Fruit fly (Drosophila melanogaster) whole organism, embryonic: Measurements from ENCODE around the gene Gga.

ENCODE experiments used
- CG1024 ChIP-seq: fragments of 200-800 bp; sonication (Bioruptor generic); IDR thresholded peaks from 2 replicates; pipeline ENCODE4 v1.3.6; 2022; ENCODE audit warnings: missing biosample characterization, missing genetic modification characterization
- CG10431 ChIP-seq: fragments of 200-800 bp; sonication (Bioruptor generic); optimal IDR thresholded peaks from 3 replicates; lab custom pipeline; 2018; ENCODE audit warnings: missing biosample characterization, mild to moderate bottlenecking, missing genetic modification characterization
- CG11695 ChIP-seq: fragments of 200-800 bp; sonication (Bioruptor generic); IDR thresholded peaks from 3 replicates; pipeline ENCODE4 v1.3.6; 2022; ENCODE audit warnings: missing biosample characterization, missing genetic modification characterization
- CG1233 ChIP-seq: fragments of 200-800 bp; sonication (Bioruptor generic); optimal IDR thresholded peaks from 4 replicates; lab custom pipeline; 2018; ENCODE audit warnings: missing biosample characterization, mild to moderate bottlenecking, missing genetic modification characterization
- CG12659 ChIP-seq: fragments of 200-800 bp; sonication (Bioruptor generic); optimal IDR thresholded peaks from 3 replicates; lab custom pipeline; 2017; ENCODE audit warnings: mild to moderate bottlenecking, missing biosample characterization, missing genetic modification reagents, missing genetic modification characterization
- CG12942 ChIP-seq: fragments of 200-800 bp; sonication (Bioruptor generic); optimal IDR thresholded peaks from 3 replicates; lab custom pipeline; 2016; ENCODE audit warnings: missing biosample characterization, missing genetic modification characterization
- CG1602 ChIP-seq: fragments of 200-800 bp; sonication (Bioruptor generic); optimal IDR thresholded peaks from 3 replicates; lab custom pipeline; 2016; ENCODE audit warnings: missing biosample characterization, missing genetic modification characterization
- CG1603 ChIP-seq: fragments of 200-800 bp; sonication (Bioruptor generic); optimal IDR thresholded peaks from 2 replicates; lab custom pipeline; 2019; ENCODE audit warnings: missing biosample characterization, mild to moderate bottlenecking, missing genetic modification characterization, moderate library complexity
- CG16815 ChIP-seq: fragments of 200-800 bp; sonication (Bioruptor generic); optimal IDR thresholded peaks from 3 replicates; lab custom pipeline; 2017; ENCODE audit warnings: missing biosample characterization, mild to moderate bottlenecking, missing genetic modification characterization
- CG17328 ChIP-seq: fragments of 200-800 bp; sonication (Bioruptor generic); IDR thresholded peaks from 2 replicates; pipeline ENCODE4 v1.3.6; 2022; ENCODE audit warnings: missing biosample characterization, missing genetic modification characterization
- CG17359 ChIP-seq: fragments of 200-800 bp; sonication (Bioruptor generic); optimal IDR thresholded peaks from 3 replicates; lab custom pipeline; 2018; ENCODE audit warnings: missing biosample characterization, mild to moderate bottlenecking, missing genetic modification characterization, moderate library complexity
- CG2116 ChIP-seq: fragments of 200-800 bp; sonication (Bioruptor generic); optimal IDR thresholded peaks from 3 replicates; lab custom pipeline; 2018; ENCODE audit warnings: missing biosample characterization, mild to moderate bottlenecking, missing genetic modification characterization
- CG2202 ChIP-seq: fragments of 200-800 bp; sonication (Bioruptor generic); optimal IDR thresholded peaks from 2 replicates; lab custom pipeline; 2018; ENCODE audit warnings: missing biosample characterization, mild to moderate bottlenecking, missing genetic modification characterization
- CG2712 ChIP-seq: fragments of 200-800 bp; optimal IDR thresholded peaks from 3 replicates; lab custom pipeline; 2019; ENCODE audit warnings: missing biosample characterization, mild to moderate bottlenecking, missing genetic modification characterization, moderate library complexity
- CG32772 ChIP-seq: fragments of 200-800 bp; sonication (Bioruptor generic); IDR thresholded peaks from 2 replicates; pipeline ENCODE4 v1.3.6; 2022; ENCODE audit warnings: missing biosample characterization, missing genetic modification characterization
- CG3726 ChIP-seq: fragments of 200-800 bp; sonication (Bioruptor generic); IDR thresholded peaks from 3 replicates; pipeline ENCODE4, ENCODE4 v1.3.6; 2022; ENCODE audit warnings: missing biosample characterization, missing genetic modification characterization
- CG4360 ChIP-seq: fragments of 200-800 bp; sonication (Bioruptor generic); IDR thresholded peaks from 2 replicates; pipeline ENCODE4 v1.3.6; 2022; ENCODE audit warnings: missing biosample characterization, missing genetic modification characterization
- CG5180 ChIP-seq: fragments of 200-800 bp; sonication (Bioruptor generic); optimal IDR thresholded peaks from 3 replicates; lab custom pipeline; 2017; ENCODE audit warnings: missing biosample characterization, missing genetic modification characterization, mild to moderate bottlenecking, moderate library complexity, missing genetic modification reagents
- CG6791 ChIP-seq: fragments of 200-800 bp; sonication (Bioruptor generic); IDR thresholded peaks from 3 replicates; pipeline ENCODE4 v1.3.6; 2022; ENCODE audit warnings: missing biosample characterization, missing genetic modification characterization; ENCODE audit not compliant: partially characterized antibody
- CG7928 ChIP-seq: fragments of 200-800 bp; sonication (Bioruptor generic); optimal IDR thresholded peaks from 2 replicates; lab custom pipeline; 2017; ENCODE audit warnings: missing biosample characterization, mild to moderate bottlenecking, missing genetic modification characterization
- CG8765 ChIP-seq: fragments of 200-800 bp; sonication (Bioruptor generic); IDR thresholded peaks from 2 replicates; pipeline ENCODE4 v1.3.6; 2022; ENCODE audit warnings: missing biosample characterization, missing genetic modification characterization
- CG9876 ChIP-seq: fragments of 200-800 bp; sonication (Bioruptor generic); optimal IDR thresholded peaks from 2 replicates; lab custom pipeline; 2016; ENCODE audit warnings: missing biosample characterization, missing genetic modification characterization
- Doc3 ChIP-seq: fragments of 200-800 bp; sonication (Bioruptor generic); IDR thresholded peaks from 3 replicates; pipeline ENCODE4 v1.3.6; 2022; ENCODE audit warnings: missing biosample characterization, missing genetic modification characterization; ENCODE audit not compliant: partially characterized antibody
- Fer2 ChIP-seq: fragments of 200-800 bp; sonication (Bioruptor generic); optimal IDR thresholded peaks from 2 replicates; lab custom pipeline; 2018; ENCODE audit warnings: missing biosample characterization, mild to moderate bottlenecking, missing genetic modification characterization, moderate library complexity
- Hr3 ChIP-seq: fragments of 200-800 bp; sonication (Bioruptor generic); optimal IDR thresholded peaks from 3 replicates; lab custom pipeline; 2016; ENCODE audit warnings: missing biosample characterization, missing genetic modification characterization
- Hr51 ChIP-seq, 2 experiments: fragments of 200-800 bp; sonication (Bioruptor generic); optimal IDR thresholded peaks; 2 replicates in 1 of 2; 3 replicates in 1 of 2; lab custom pipeline; 2016 to 2018; ENCODE audit warnings: missing biosample characterization in 2 of 2, missing genetic modification characterization in 2 of 2, mild to moderate bottlenecking in 1 of 2, moderate library complexity in 1 of 2
- Hsf ChIP-seq: fragments of 200-800 bp; sonication (Bioruptor generic); optimal IDR thresholded peaks from 3 replicates; lab custom pipeline; 2016; ENCODE audit warnings: missing biosample characterization, missing genetic modification characterization
- NFAT ChIP-seq: fragments of 200-800 bp; sonication (Bioruptor generic); IDR thresholded peaks from 2 replicates; pipeline ENCODE4 v1.3.6; 2022; ENCODE audit warnings: missing biosample characterization, missing genetic modification characterization
- Opbp ChIP-seq: fragments of 200-800 bp; sonication (Bioruptor generic); IDR thresholded peaks from 3 replicates; pipeline ENCODE4 v1.3.6; 2022; ENCODE audit warnings: missing biosample characterization, missing genetic modification characterization; ENCODE audit not compliant: partially characterized antibody
- Sin3A ChIP-seq: fragments of >200 bp; optimal IDR thresholded peaks from 2 replicates; lab custom pipeline; 2018
- Sox102F ChIP-seq: fragments of 200-800 bp; sonication (Bioruptor generic); optimal IDR thresholded peaks from 2 replicates; lab custom pipeline; 2018; ENCODE audit warnings: missing biosample characterization, mild to moderate bottlenecking, missing genetic modification characterization, moderate library complexity
- abd-A ChIP-seq: fragments of 200-800 bp; sonication (Bioruptor generic); optimal IDR thresholded peaks from 3 replicates; lab custom pipeline; 2019; ENCODE audit warnings: missing biosample characterization, mild to moderate bottlenecking, missing genetic modification characterization, moderate library complexity
- bab2 ChIP-seq: fragments of 200-800 bp; sonication (Bioruptor generic); optimal IDR thresholded peaks from 2 replicates; lab custom pipeline; 2016; ENCODE audit warnings: missing biosample characterization, missing genetic modification characterization
- caup ChIP-seq: fragments of 200-800 bp; sonication (Bioruptor generic); optimal IDR thresholded peaks from 3 replicates; lab custom pipeline; 2017; ENCODE audit warnings: missing biosample characterization, mild to moderate bottlenecking, missing genetic modification characterization, moderate library complexity; ENCODE audit not compliant: severe bottlenecking
- croc ChIP-seq: fragments of 200-800 bp; sonication (Bioruptor generic); conservative IDR thresholded peaks from 3 replicates; pipeline ENCODE4 v1.3.6; 2022; ENCODE audit warnings: missing biosample characterization, missing genetic modification characterization
- ham ChIP-seq: fragments of 200-800 bp; sonication (Bioruptor generic); IDR thresholded peaks from 2 replicates; pipeline ENCODE4 v1.3.6; 2022; ENCODE audit warnings: missing biosample characterization, missing genetic modification characterization
- hth ChIP-seq: fragments of >200 bp; optimal IDR thresholded peaks from 2 replicates; lab custom pipeline; 2017; ENCODE audit warnings: inconsistent platforms
- inv ChIP-seq: fragments of 200-800 bp; sonication (Bioruptor generic); IDR thresholded peaks from 2 replicates; pipeline ENCODE4 v1.3.6; 2022; ENCODE audit warnings: missing biosample characterization, missing genetic modification characterization; ENCODE audit not compliant: partially characterized antibody
- kah ChIP-seq: fragments of 200-800 bp; sonication (Bioruptor generic); optimal IDR thresholded peaks from 2 replicates; lab custom pipeline; 2018; ENCODE audit warnings: missing biosample characterization, mild to moderate bottlenecking, missing genetic modification characterization
- lab ChIP-seq: fragments of 200-800 bp; sonication (Bioruptor generic); optimal IDR thresholded peaks from 3 replicates; lab custom pipeline; 2017; ENCODE audit warnings: missing biosample characterization, missing genetic modification characterization, mild to moderate bottlenecking, moderate library complexity, missing genetic modification reagents
- lmd ChIP-seq: fragments of 200-800 bp; sonication (Bioruptor generic); IDR thresholded peaks from 2 replicates; pipeline ENCODE4 v1.3.6; 2022; ENCODE audit warnings: missing biosample characterization, missing genetic modification characterization
- luna ChIP-seq: fragments of 200-800 bp; sonication (Bioruptor generic); optimal IDR thresholded peaks from 2 replicates; lab custom pipeline; 2016; ENCODE audit warnings: missing biosample characterization, missing genetic modification characterization
- nom ChIP-seq: fragments of 200-800 bp; sonication (Bioruptor generic); optimal IDR thresholded peaks from 2 replicates; lab custom pipeline; 2017; ENCODE audit warnings: missing biosample characterization, missing genetic modification characterization, mild to moderate bottlenecking, moderate library complexity, missing genetic modification reagents
- pita ChIP-seq: fragments of 200-800 bp; sonication (Bioruptor generic); optimal IDR thresholded peaks from 2 replicates; lab custom pipeline; 2017; ENCODE audit warnings: missing biosample characterization, mild to moderate bottlenecking, missing genetic modification characterization
- sug ChIP-seq: fragments of 200-800 bp; optimal IDR thresholded peaks from 2 replicates; lab custom pipeline; 2019; ENCODE audit warnings: missing biosample characterization, mild to moderate bottlenecking, missing genetic modification characterization, moderate library complexity
- trh ChIP-seq: fragments of 200-800 bp; sonication (Bioruptor generic); optimal IDR thresholded peaks from 2 replicates; lab custom pipeline; 2016; ENCODE audit warnings: missing biosample characterization, missing genetic modification characterization
- unpg ChIP-seq: fragments of 200-800 bp; sonication (Bioruptor generic); optimal IDR thresholded peaks from 3 replicates; lab custom pipeline; 2018; ENCODE audit warnings: missing biosample characterization, mild to moderate bottlenecking, missing genetic modification characterization, moderate library complexity
- usp ChIP-seq: fragments of >200 bp; optimal IDR thresholded peaks from 2 replicates; lab custom pipeline; 2017; ENCODE audit warnings: missing biosample characterization, missing genetic modification characterization
- zfh2 ChIP-seq: fragments of 200-800 bp; sonication (Bioruptor generic); optimal IDR thresholded peaks from 2 replicates; lab custom pipeline; 2016; ENCODE audit warnings: missing biosample characterization, missing genetic modification characterization

Gga gene

DNA sequence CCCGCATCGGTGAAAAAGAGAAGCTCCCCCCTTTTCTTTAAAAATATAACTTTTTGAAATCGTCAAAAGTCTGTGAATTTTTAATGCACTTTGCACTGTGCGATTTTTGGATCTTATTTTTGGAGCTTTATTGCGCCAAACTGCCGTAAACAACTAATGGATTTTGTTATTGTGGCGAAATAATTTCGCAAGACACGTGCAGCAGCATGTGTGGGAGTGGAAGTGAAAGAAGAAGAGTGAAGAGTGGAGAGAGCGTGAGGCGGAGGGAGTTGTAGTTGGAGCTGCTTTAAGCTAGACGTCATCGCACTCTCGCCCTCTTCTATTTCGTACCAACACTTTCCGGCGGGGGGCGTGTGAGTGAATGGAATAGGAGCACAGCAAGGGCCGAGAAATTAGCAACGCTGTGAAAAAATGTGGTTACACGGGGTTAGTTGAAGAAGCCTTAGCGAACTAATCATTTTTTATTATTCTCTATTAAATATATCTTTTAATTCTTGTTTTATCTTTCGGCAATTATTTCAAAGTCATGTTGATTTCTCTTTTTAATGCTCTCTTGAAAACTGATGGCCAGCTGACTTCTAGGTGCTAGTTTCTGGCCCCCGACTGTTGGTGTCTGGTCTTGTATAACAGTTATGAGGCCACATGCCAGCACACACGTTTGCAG lies 17.3 kb upstream of the Gga start (continued):
- TF ChIP-seq CG2116, result peak; percentile 62
- no peak for TF ChIP-seq Doc3 (GFP tag; lab: Robert Waterston, UW)
- TF ChIP-seq NFAT, result peak; percentile 80; the same call in 1 of the 2 replicates
- TF ChIP-seq Opbp (GFP tag; lab: Robert Waterston, UW), result no peak
- TF ChIP-seq luna (GFP tag; lab: Kevin White, UChicago), result no peak
- peak; percentile 82 for TF ChIP-seq abd-A (tag; lab: Kevin White, UChicago)
- peak; percentile 90 for TF ChIP-seq CG17328 (GFP tag; lab: Robert Waterston, UW)
- peak; percentile 70 for TF ChIP-seq zfh2 (GFP tag; lab: Kevin White, UChicago)
- TF ChIP-seq trh, result peak; percentile 75
- peak; percentile 71 for TF ChIP-seq CG1024 (GFP tag; lab: Robert Waterston, UW)
- peak; percentile 96 for TF ChIP-seq CG17359
- TF ChIP-seq CG9876, result no peak
- peak; percentile 95 for TF ChIP-seq CG11695 (GFP tag; lab: Robert Waterston, UW)
- no peak for TF ChIP-seq CG6791 (GFP tag; lab: Robert Waterston, UW)
- TF ChIP-seq CG7928 (GFP tag; lab: Kevin White, UChicago), result peak; percentile 73
- no peak for TF ChIP-seq usp (GFP tag; lab: Kevin White, UChicago)
- TF ChIP-seq sug (tag; lab: Kevin White, UChicago), result peak; percentile 93
- TF ChIP-seq CG12942 (GFP tag; lab: Kevin White, UChicago), result peak; percentile 82
- peak; percentile 92 for TF ChIP-seq CG32772 (GFP tag; lab: Robert Waterston, UW)
- TF ChIP-seq CG3726 (GFP tag; lab: Robert Waterston, UW), result peak; percentile 85; the same call in 2 of the 3 replicates
- TF ChIP-seq inv (GFP tag; lab: Robert Waterston, UW), result no peak
- peak; percentile 98 for TF ChIP-seq lab (GFP tag; lab: Kevin White, UChicago)
- peak; percentile 89 for TF ChIP-seq kah (GFP tag; lab: Kevin White, UChicago)
- TF ChIP-seq CG2202 (tag; lab: Kevin White, UChicago), result peak; percentile 86
- TF ChIP-seq Hr3 (GFP tag; lab: Kevin White, UChicago), result peak; percentile 91
- TF ChIP-seq CG2712 (tag; lab: Kevin White, UChicago), result peak; percentile 95
- TF ChIP-seq CG8765 (GFP tag; lab: Robert Waterston, UW), result peak; percentile 63; the same call in 1 of the 2 replicates
- peak; percentile 81 for TF ChIP-seq nom (GFP tag; lab: Kevin White, UChicago)
- peak; percentile 85 for TF ChIP-seq Fer2
- TF ChIP-seq CG1603 (tag; lab: Kevin White, UChicago), result peak; percentile 83
- TF ChIP-seq croc (GFP tag; lab: Robert Waterston, UW), result peak; percentile 91
- peak; percentile 91 for TF ChIP-seq CG1233 (GFP tag; lab: Kevin White, UChicago)
- peak; percentile 86 for TF ChIP-seq CG1602 (GFP tag; lab: Kevin White, UChicago)
- TF ChIP-seq Sox102F (GFP tag; lab: Kevin White, UChicago), result peak; percentile 93
- TF ChIP-seq Hr51 (GFP tag; optimal IDR thresholded peaks at IDR 0.05; lab: Kevin White, UChicago), result peak; percentile 44 to 96
- peak; percentile 88 for TF ChIP-seq CG10431 (GFP tag; lab: Kevin White, UChicago)
- TF ChIP-seq Sin3A (lab: Kevin White, UChicago), result no peak
- peak; percentile 95 for TF ChIP-seq caup
- no peak for TF ChIP-seq pita (GFP tag; lab: Kevin White, UChicago)
- peak; percentile 91 for TF ChIP-seq CG16815 (GFP tag; lab: Kevin White, UChicago)
- no peak for TF ChIP-seq hth (lab: Kevin White, UChicago)
- TF ChIP-seq unpg (GFP tag; lab: Kevin White, UChicago), result peak; percentile 94
- peak; percentile 72 for TF ChIP-seq ham (GFP tag; lab: Robert Waterston, UW)
- peak; percentile 86 for TF ChIP-seq Hsf (GFP tag; lab: Kevin White, UChicago)
- TF ChIP-seq CG4360 (GFP tag; lab: Robert Waterston, UW), result peak; percentile 60
- peak; percentile 95 for TF ChIP-seq lmd (GFP tag; lab: Robert Waterston, UW)
- peak; percentile 65 for TF ChIP-seq bab2 (GFP tag; lab: Kevin White, UChicago)
- TF ChIP-seq CG12659 (GFP tag; lab: Kevin White, UChicago), result peak; percentile 97
- peak; percentile 89 for TF ChIP-seq CG5180 (GFP tag; lab: Kevin White, UChicago)
